Worm (Caenorhabditis elegans): ENCODE data around the gene F59E12.8.

F59E12.8 gene

ce11 chrII:5660736-5661734 is 24.3 kb upstream of the F59E12.8 start, which contains the start of the genes ift-43 and mdt-26 (continued):
- TF ChIP-seq pbrm-1 (GFP tag; IDR thresholded peaks at IDR 0.05): peak; percentile 83
- TF ChIP-seq Y53F4B.3 (GFP tag; IDR thresholded peaks at IDR 0.05): 0 out of 2 replicates have a peak, but pooled peaks have one; percentile 37
- no peak for TF ChIP-seq tlf-1 (GFP tag; optimal IDR thresholded peaks at IDR 0.05)
- peak; percentile 62 for TF ChIP-seq madf-6 (GFP tag; IDR thresholded peaks at IDR 0.05)
- TF ChIP-seq egrh-3 (GFP tag; IDR thresholded peaks at IDR 0.05): peak; percentile 95
- TF ChIP-seq lsl-1 (GFP tag; optimal IDR thresholded peaks at IDR 0.05): peak; percentile 64
- peak; percentile 77 for TF ChIP-seq ztf-6 (GFP tag; IDR thresholded peaks at IDR 0.05)
- peak; percentile 77 for TF ChIP-seq attf-5 (GFP tag; optimal IDR thresholded peaks at IDR 0.05)
- TF ChIP-seq madf-8 (GFP tag; conservative IDR thresholded peaks at IDR 0.05): peak; percentile 10
- peak; percentile 66; the same call in 1 of the 2 replicates for TF ChIP-seq Y53G8AR.9 (GFP tag; conservative IDR thresholded peaks at IDR 0.05)
- no peak for TF ChIP-seq tbx-9 (tag; optimal IDR thresholded peaks at IDR 0.05; ENCODE audit: borderline replicate concordance)
- TF ChIP-seq ztf-3 (GFP tag; optimal IDR thresholded peaks at IDR 0.05): no peak
- no peak for TF ChIP-seq lag-1 (GFP tag; IDR thresholded peaks at IDR 0.05)
- no peak for TF ChIP-seq xnd-1 (tag; optimal IDR thresholded peaks at IDR 0.05)
- TF ChIP-seq unc-62 (GFP tag; optimal IDR thresholded peaks at IDR 0.05): no peak
- no peak for TF ChIP-seq F10E7.11 (tag; optimal IDR thresholded peaks at IDR 0.05)
- peak; percentile 6 for TF ChIP-seq rpc-1 (optimal IDR thresholded peaks at IDR 0.05)
- no peak for TF ChIP-seq rpc-1 (tag; optimal IDR thresholded peaks at IDR 0.05)
- no peak for TF ChIP-seq hlh-12 (tag; optimal IDR thresholded peaks at IDR 0.05)
- TF ChIP-seq aptf-2 (GFP tag; conservative IDR thresholded peaks at IDR 0.05): no peak
- TF ChIP-seq snpc-1.3 (tag; optimal IDR thresholded peaks at IDR 0.05; ENCODE audit: insufficient read depth): peak; percentile 53
- 0 out of 2 replicates have a peak, but pooled peaks have one; percentile 65 for TF ChIP-seq sea-2 (GFP tag; IDR thresholded peaks at IDR 0.05)
- TF ChIP-seq K12H6.12 (tag; optimal IDR thresholded peaks at IDR 0.05): no peak
- TF ChIP-seq ZK185.1 (tag; optimal IDR thresholded peaks at IDR 0.05; ENCODE audit: poor library complexity, severe bottlenecking): peak; percentile 57
- TF ChIP-seq snpc-1.1 (tag; optimal IDR thresholded peaks at IDR 0.05; ENCODE audit: insufficient read depth): no peak
- TF ChIP-seq sdz-38 (tag; optimal IDR thresholded peaks at IDR 0.05): peak; percentile 16
- TF ChIP-seq F55B11.4 (tag; optimal IDR thresholded peaks at IDR 0.05; ENCODE audit: borderline replicate concordance, insufficient read depth): no peak
- TF ChIP-seq attf-3 (GFP tag; conservative IDR thresholded peaks at IDR 0.05): no peak
- no peak for TF ChIP-seq B0336.3 (GFP tag; IDR thresholded peaks at IDR 0.05)
- no peak for TF ChIP-seq attf-6 (GFP tag; IDR thresholded peaks at IDR 0.05)
- TF ChIP-seq nhr-90 (tag; optimal IDR thresholded peaks at IDR 0.05): peak; percentile 6
- no peak for TF ChIP-seq F52B5.7 (tag; optimal IDR thresholded peaks at IDR 0.05)
- TF ChIP-seq let-607 (tag; optimal IDR thresholded peaks at IDR 0.05): no peak
- TF ChIP-seq Y95B8A.8 (GFP tag; IDR thresholded peaks at IDR 0.05): peak; percentile 65
- peak; percentile 73 for TF ChIP-seq chd-7 (tag; optimal IDR thresholded peaks at IDR 0.05)
- peak; percentile 100 for TF ChIP-seq nfya-2 (GFP tag; IDR thresholded peaks at IDR 0.05)
- TF ChIP-seq akir-1 (GFP tag; optimal IDR thresholded peaks at IDR 0.05): no peak
- peak; percentile 56 for TF ChIP-seq hmg-1.2 (GFP tag; IDR thresholded peaks at IDR 0.05)
- peak; percentile 27 for TF ChIP-seq him-1 (tag; optimal IDR thresholded peaks at IDR 0.05)
- no peak for TF ChIP-seq Y56A3A.18 (GFP tag; IDR thresholded peaks at IDR 0.05)
- no peak for TF ChIP-seq unc-130 (GFP tag; optimal IDR thresholded peaks at IDR 0.05)
- TF ChIP-seq ceh-58 (GFP tag; IDR thresholded peaks at IDR 0.05): no peak
- TF ChIP-seq egl-18 (GFP tag; IDR thresholded peaks at IDR 0.05): peak; percentile 86; the same call in 1 of the 2 replicates
- no peak for TF ChIP-seq hlh-26 (GFP tag; conservative IDR thresholded peaks at IDR 0.05)
- no peak for TF ChIP-seq nhr-80 (tag; optimal IDR thresholded peaks at IDR 0.05)
- no peak for TF ChIP-seq ztf-22 (GFP tag; optimal IDR thresholded peaks at IDR 0.05)
